Fruit fly (Drosophila melanogaster) Kc167 (cell line): ENCODE data around the gene PH4alphaSG2.

Source experiments
- Myc ChIP-seq: fragments of >200 bp; optimal IDR thresholded peaks from 2 replicates; lab custom pipeline; 2017; ENCODE audit warnings: missing external identifiers
- h ChIP-seq: fragments of >200 bp; optimal IDR thresholded peaks from 3 replicates; lab custom pipeline; 2018; ENCODE audit warnings: missing external identifiers
- insv ChIP-seq: fragments of >200 bp; optimal IDR thresholded peaks from 3 replicates; lab custom pipeline; 2018; ENCODE audit warnings: missing external identifiers
- psq ChIP-seq: fragments of >200 bp; optimal IDR thresholded peaks from 2 replicates; lab custom pipeline; 2017; ENCODE audit warnings: missing external identifiers
- ttk ChIP-seq: sonication (Bioruptor generic); optimal IDR thresholded peaks from 2 replicates; lab custom pipeline; 2017; ENCODE audit warnings: missing external identifiers

dm6 chr3R:30536919-30537318 lies 47.0 kb downstream of the PH4alphaSG2 start:
- no peak for TF ChIP-seq insv (lab: Kevin White, UChicago)
- TF ChIP-seq psq (lab: Kevin White, UChicago), result no peak
- no peak for TF ChIP-seq h (lab: Kevin White, UChicago)
- TF ChIP-seq ttk (lab: Kevin White, UChicago), result no peak
- no peak for TF ChIP-seq Myc (lab: Kevin White, UChicago)
